Worm (Caenorhabditis elegans): ENCODE measurements around the gene T06D8.2.

T06D8.2 gene

DNA sequence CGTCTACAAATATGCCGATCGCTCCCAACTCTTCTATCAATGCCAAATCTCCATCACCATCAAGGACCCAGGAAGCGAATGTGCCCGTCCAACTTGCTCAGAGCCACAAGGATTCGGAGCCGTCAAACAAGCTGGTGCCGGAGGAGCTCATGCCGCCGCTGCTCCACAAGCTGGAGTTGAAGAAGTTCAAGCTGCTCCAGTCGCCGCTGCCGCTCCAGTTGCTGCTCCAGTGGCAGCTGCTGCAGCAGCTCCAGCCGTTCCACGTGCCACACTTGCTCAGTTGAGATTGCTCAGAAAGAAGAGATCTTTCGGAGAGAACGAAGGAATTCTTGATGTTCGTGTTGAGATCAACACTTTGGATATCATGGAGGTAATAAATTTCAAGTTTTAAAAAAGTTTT, 44.4 kb downstream of the T06D8.2 start:
- TF ChIP-seq cog-1 (tag; optimal IDR thresholded peaks at IDR 0.05) (no peak), ztf-29 (GFP tag; IDR thresholded peaks at IDR 0.05) (no peak), tab-1 (GFP tag; IDR thresholded peaks at IDR 0.05) (no peak), med-1 (GFP tag; optimal IDR thresholded peaks at IDR 0.05; ENCODE audit: insufficient read depth) (no peak), ref-1 (GFP tag; conservative IDR thresholded peaks at IDR 0.05) (no peak), T22C8.4 (GFP tag; IDR thresholded peaks at IDR 0.05) (no peak), klf-2 (GFP tag; conservative IDR thresholded peaks at IDR 0.05) (no peak), flt-1 (GFP tag; IDR thresholded peaks at IDR 0.05) (no peak), ztf-23 (GFP tag; IDR thresholded peaks at IDR 0.05) (no peak)

DNA sequence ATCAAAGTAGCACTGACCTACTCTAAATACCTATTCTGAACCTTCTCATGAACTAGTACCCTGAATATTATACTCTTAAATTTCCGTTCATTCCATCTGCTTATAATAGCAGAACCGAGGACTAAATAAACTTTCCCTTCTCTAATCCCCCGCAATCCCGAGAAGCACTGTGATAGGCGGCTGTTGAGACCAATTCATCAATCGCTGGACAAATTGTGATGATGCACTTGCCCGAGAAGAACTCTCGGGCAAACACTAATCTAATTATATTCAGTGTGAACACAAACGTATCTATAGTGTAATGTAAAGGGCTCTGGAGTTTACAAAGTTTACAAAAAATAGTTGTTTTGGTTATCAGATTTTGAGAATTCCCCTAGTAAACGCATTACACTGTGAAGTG, 48.4 kb downstream of the T06D8.2 start:
- no peak for TF ChIP-seq ref-1 (GFP tag; conservative IDR thresholded peaks at IDR 0.05)
- no peak for TF ChIP-seq tab-1 (GFP tag; IDR thresholded peaks at IDR 0.05)

DNA sequence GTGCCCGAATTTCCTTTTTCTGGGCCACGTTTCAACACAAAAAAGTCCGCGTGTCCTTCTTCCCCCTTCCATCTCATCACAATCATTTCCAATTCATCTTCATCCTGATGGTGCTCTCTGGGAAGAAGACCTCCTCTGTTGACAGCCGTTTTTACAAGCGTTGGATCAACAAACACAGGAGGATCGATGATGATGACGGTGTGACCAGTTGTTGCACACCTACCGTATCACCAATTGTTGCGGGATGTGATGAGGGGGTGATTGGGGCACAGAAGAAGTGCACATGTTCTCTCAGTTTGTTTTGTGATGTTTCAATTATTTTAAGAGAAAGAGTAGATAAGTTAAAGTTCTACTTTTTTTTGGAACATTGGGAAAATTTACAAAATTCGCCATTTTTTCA, 49.0 kb downstream of the T06D8.2 start:
- no peak for TF ChIP-seq ref-1 (GFP tag; conservative IDR thresholded peaks at IDR 0.05)
- TF ChIP-seq klf-2 (GFP tag; conservative IDR thresholded peaks at IDR 0.05) = no peak
- TF ChIP-seq cog-1 (tag; optimal IDR thresholded peaks at IDR 0.05) = no peak
- TF ChIP-seq ztf-23 (GFP tag; IDR thresholded peaks at IDR 0.05) = no peak
- TF ChIP-seq ztf-29 (GFP tag; IDR thresholded peaks at IDR 0.05) = no peak
- no peak for TF ChIP-seq T22C8.4 (GFP tag; IDR thresholded peaks at IDR 0.05)
- TF ChIP-seq tab-1 (GFP tag; IDR thresholded peaks at IDR 0.05) = no peak
- no peak for TF ChIP-seq med-1 (GFP tag; optimal IDR thresholded peaks at IDR 0.05; ENCODE audit: insufficient read depth)
- no peak for TF ChIP-seq flt-1 (GFP tag; IDR thresholded peaks at IDR 0.05)

DNA sequence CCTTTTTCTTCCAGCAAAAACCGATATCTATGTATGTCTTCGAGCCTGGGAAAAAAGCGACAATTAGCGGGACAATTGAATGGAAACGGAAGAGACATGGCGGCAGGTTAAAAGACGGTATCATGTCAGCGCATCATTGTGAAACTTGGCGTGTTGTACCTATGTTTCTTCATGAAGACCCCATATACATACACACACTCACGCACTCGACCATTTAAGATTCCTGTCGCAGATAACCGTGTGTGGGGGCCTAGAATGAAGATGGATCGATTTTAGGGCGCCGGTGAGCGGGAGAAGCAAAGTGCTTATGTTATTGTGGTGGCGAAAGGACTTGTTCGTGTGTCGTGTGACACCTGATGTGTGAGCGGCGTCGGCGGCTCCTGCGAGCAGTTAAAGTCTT, 50.4 kb downstream of the T06D8.2 start:
- TF ChIP-seq T22C8.4 (GFP tag; IDR thresholded peaks at IDR 0.05) (no peak), med-1 (GFP tag; optimal IDR thresholded peaks at IDR 0.05; ENCODE audit: insufficient read depth) (no peak), tab-1 (GFP tag; IDR thresholded peaks at IDR 0.05) (no peak), flt-1 (GFP tag; IDR thresholded peaks at IDR 0.05) (no peak), ztf-23 (GFP tag; IDR thresholded peaks at IDR 0.05) (no peak)

DNA sequence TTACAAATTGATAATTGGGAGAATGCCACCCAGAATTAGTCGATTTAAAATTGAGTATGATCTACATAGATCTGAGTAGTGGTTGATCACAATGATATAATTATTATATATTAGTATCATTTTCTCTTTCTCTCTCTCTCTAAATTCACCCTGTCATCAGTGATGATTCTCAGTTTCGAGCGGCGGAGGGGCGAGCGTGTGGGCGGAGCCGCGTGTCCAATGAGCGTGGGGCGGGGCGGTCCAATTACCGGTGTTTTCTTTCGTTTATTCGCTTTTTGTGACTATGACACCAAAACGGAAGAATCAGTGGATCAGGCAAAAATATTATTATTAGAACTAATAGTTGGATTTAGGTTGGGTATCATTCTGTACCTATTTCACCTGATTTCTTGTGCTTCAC, 53.5 kb downstream of the T06D8.2 start:
- no peak for TF ChIP-seq tab-1 (GFP tag; IDR thresholded peaks at IDR 0.05)
- no peak for TF ChIP-seq flt-1 (GFP tag; IDR thresholded peaks at IDR 0.05)
- no peak for TF ChIP-seq T22C8.4 (GFP tag; IDR thresholded peaks at IDR 0.05)
- no peak for TF ChIP-seq med-1 (GFP tag; optimal IDR thresholded peaks at IDR 0.05; ENCODE audit: insufficient read depth)
- TF ChIP-seq klf-2 (GFP tag; conservative IDR thresholded peaks at IDR 0.05) = no peak
- no peak for TF ChIP-seq ztf-23 (GFP tag; IDR thresholded peaks at IDR 0.05)
- no peak for TF ChIP-seq ztf-29 (GFP tag; IDR thresholded peaks at IDR 0.05)
- TF ChIP-seq cog-1 (tag; optimal IDR thresholded peaks at IDR 0.05) = no peak
- no peak for TF ChIP-seq ref-1 (GFP tag; conservative IDR thresholded peaks at IDR 0.05)

DNA sequence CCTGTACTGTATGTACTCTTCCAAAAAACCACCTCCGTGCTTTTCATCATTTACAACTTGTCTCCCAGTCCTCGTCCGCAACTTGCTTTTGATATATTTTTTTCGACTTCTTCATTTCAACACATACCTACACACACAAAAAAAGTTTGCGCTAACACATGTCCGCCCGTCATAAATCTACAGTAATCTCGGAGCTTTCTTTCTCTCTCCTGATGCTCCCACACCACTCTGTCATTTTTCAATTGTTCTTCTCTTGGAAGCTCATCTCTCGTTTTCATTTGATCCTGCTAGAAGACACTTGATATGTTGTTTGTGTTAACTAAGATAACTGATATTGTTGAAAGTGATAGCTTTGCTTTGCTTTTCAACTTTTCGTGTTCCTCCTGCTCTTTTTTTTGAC, 54.7 kb downstream of the T06D8.2 start:
- no peak for TF ChIP-seq cog-1 (tag; optimal IDR thresholded peaks at IDR 0.05)
- no peak for TF ChIP-seq flt-1 (GFP tag; IDR thresholded peaks at IDR 0.05)
- no peak for TF ChIP-seq klf-2 (GFP tag; conservative IDR thresholded peaks at IDR 0.05)
- no peak for TF ChIP-seq ref-1 (GFP tag; conservative IDR thresholded peaks at IDR 0.05)
- no peak for TF ChIP-seq ztf-23 (GFP tag; IDR thresholded peaks at IDR 0.05)
- no peak for TF ChIP-seq tab-1 (GFP tag; IDR thresholded peaks at IDR 0.05)
- no peak for TF ChIP-seq med-1 (GFP tag; optimal IDR thresholded peaks at IDR 0.05; ENCODE audit: insufficient read depth)
- no peak for TF ChIP-seq T22C8.4 (GFP tag; IDR thresholded peaks at IDR 0.05)
- TF ChIP-seq ztf-29 (GFP tag; IDR thresholded peaks at IDR 0.05) = no peak

DNA sequence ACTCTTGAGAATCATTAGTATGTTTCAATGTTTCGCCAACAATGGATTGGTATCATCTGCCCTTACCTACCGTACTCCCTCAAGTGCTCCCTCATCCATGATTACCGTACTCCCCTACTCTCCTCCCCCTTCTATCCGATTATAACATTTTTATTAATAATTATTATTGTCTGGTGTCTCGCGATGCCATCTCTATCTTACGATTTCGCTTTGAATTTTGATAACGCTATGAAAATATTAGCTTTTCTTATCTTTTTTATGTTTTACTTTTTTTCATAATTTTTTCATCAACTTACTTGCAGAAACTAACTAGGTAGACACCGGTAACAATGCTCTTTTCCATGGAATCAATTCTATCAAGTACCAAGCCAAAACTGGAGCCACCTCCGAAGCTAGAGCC, 55.2 kb downstream of the T06D8.2 start, which contains the start of gene unc-130:
unc-130 (plus strand) TSS at position 301 of the 400 bp plus-strand sequence.
- TF ChIP-seq tab-1 (GFP tag; IDR thresholded peaks at IDR 0.05) (no peak), ref-1 (GFP tag; conservative IDR thresholded peaks at IDR 0.05) (no peak), ztf-23 (GFP tag; IDR thresholded peaks at IDR 0.05) (no peak), T22C8.4 (GFP tag; IDR thresholded peaks at IDR 0.05) (no peak), flt-1 (GFP tag; IDR thresholded peaks at IDR 0.05) (no peak), klf-2 (GFP tag; conservative IDR thresholded peaks at IDR 0.05) (no peak), ztf-29 (GFP tag; IDR thresholded peaks at IDR 0.05) (no peak)
